Worm (Caenorhabditis elegans) whole organism, midembryonic: Measurements from ENCODE around the gene cnt-1.

Source experiments
- cog-1 ChIP-seq: sonication (generic microtip); optimal IDR thresholded peaks from 2 replicates; lab custom pipeline; 2016; ENCODE audit warnings: missing genetic modification characterization, missing compliant biosample characterization
- klf-2 ChIP-seq: fragments of 200-800 bp; sonication (Bioruptor generic); conservative IDR thresholded peaks from 2 replicates; pipeline ENCODE4 v1.3.6; 2022; ENCODE audit warnings: missing genetic modification reagents, missing genetic modification characterization, missing compliant biosample characterization
- med-1 ChIP-seq: sonication (generic microtip); optimal IDR thresholded peaks from 2 replicates; lab custom pipeline; 2017; ENCODE audit warnings: missing genetic modification characterization, mild to moderate bottlenecking, missing compliant biosample characterization, antibody characterized with exemption, missing genetic modification reagents; ENCODE audit not compliant: insufficient read depth
- ztf-23 ChIP-seq: fragments of 200-800 bp; sonication (Bioruptor generic); IDR thresholded peaks from 2 replicates; pipeline ENCODE4 v1.3.6; 2022; ENCODE audit warnings: missing genetic modification reagents, missing genetic modification characterization, missing compliant biosample characterization
- ztf-29 ChIP-seq: fragments of 200-800 bp; sonication (Bioruptor generic); IDR thresholded peaks from 2 replicates; pipeline ENCODE4 v1.3.6; 2022; ENCODE audit warnings: missing genetic modification reagents, missing genetic modification characterization, missing compliant biosample characterization

DNA sequence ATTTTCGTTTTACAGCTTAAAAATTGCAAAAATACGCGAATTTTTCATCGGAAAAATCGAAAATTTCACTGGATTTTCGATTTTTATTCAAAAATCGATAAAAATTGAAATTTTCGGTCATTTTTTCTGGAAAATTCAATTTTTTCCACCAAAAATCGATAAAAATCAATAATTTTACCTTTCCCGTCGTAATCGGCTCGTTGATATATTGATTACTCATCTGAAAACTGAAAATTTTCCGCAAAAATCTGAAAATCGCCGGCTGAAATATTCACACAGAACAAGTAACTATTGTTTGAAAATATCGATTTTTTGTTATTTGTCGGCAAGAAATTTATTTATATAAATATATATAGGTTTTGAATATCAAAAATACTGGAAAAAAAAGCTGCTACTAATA lies 52.2 kb downstream of the cnt-1 start, which contains the start of gene cyn-16:
- TF ChIP-seq ztf-23 (GFP tag; lab: Robert Waterston, UW) = no peak
- TF ChIP-seq klf-2 (GFP tag; lab: Robert Waterston, UW) = no peak
- TF ChIP-seq cog-1 (tag; lab: Kevin White, UChicago) = no peak
- no peak for TF ChIP-seq med-1
- no peak for TF ChIP-seq ztf-29
